Worm (Caenorhabditis elegans) whole organism, young adult: ENCODE measurements around the gene C50B8.5.

ENCODE experiments used
- D2030.7 ChIP-seq: fragments of 200-800 bp; sonication (Bioruptor generic); IDR thresholded peaks from 2 replicates; pipeline ENCODE4 v1.3.6; 2022; ENCODE audit warnings: missing genetic modification reagents, missing genetic modification characterization, missing compliant biosample characterization
- F10E7.11 ChIP-seq: sonication (generic microtip); optimal IDR thresholded peaks from 2 replicates; lab custom pipeline; 2017; ENCODE audit warnings: mild to moderate bottlenecking, missing genetic modification characterization, moderate library complexity, missing compliant biosample characterization
- F23B12.7 ChIP-seq: sonication (generic microtip); optimal IDR thresholded peaks from 2 replicates; lab custom pipeline; 2017; ENCODE audit warnings: missing genetic modification characterization, mild to moderate bottlenecking, missing compliant biosample characterization, antibody characterized with exemption, moderate library complexity; ENCODE audit not compliant: insufficient read depth
- F39B2.1 ChIP-seq: fragments of 200-800 bp; sonication (Bioruptor generic); IDR thresholded peaks from 2 replicates; pipeline ENCODE4 v1.3.6; 2022; ENCODE audit warnings: missing genetic modification reagents, missing genetic modification characterization, missing compliant biosample characterization
- F49E8.2 ChIP-seq: sonication (generic microtip); optimal IDR thresholded peaks from 3 replicates; lab custom pipeline; 2017; ENCODE audit warnings: missing genetic modification characterization, mild to moderate bottlenecking, missing compliant biosample characterization, antibody characterized with exemption, moderate library complexity; ENCODE audit not compliant: insufficient read depth
- F52B5.7 ChIP-seq: sonication (generic microtip); optimal IDR thresholded peaks from 2 replicates; lab custom pipeline; 2016; ENCODE audit warnings: mild to moderate bottlenecking, missing genetic modification characterization, missing compliant biosample characterization
- K11D2.4 ChIP-seq: fragments of 200-800 bp; sonication (Bioruptor generic); IDR thresholded peaks from 2 replicates; pipeline ENCODE4 v1.3.6; 2022; ENCODE audit warnings: missing genetic modification reagents, missing genetic modification characterization, missing compliant biosample characterization
- T26A5.8 ChIP-seq: sonication (generic microtip); optimal IDR thresholded peaks from 2 replicates; lab custom pipeline; 2016; ENCODE audit warnings: missing genetic modification characterization, missing compliant biosample characterization
- Y53F4B.3 ChIP-seq: fragments of 200-800 bp; sonication (Bioruptor generic); IDR thresholded peaks from 2 replicates; pipeline ENCODE4 v1.3.6; 2022; ENCODE audit warnings: missing genetic modification reagents, missing genetic modification characterization, missing compliant biosample characterization
- attf-6 ChIP-seq: fragments of 200-800 bp; sonication (Bioruptor generic); IDR thresholded peaks from 2 replicates; pipeline ENCODE4 v1.3.6; 2022; ENCODE audit warnings: missing genetic modification reagents, missing genetic modification characterization, missing compliant biosample characterization
- die-1 ChIP-seq: sonication (generic microtip); optimal IDR thresholded peaks from 2 replicates; lab custom pipeline; 2016; ENCODE audit warnings: missing genotype, mild to moderate bottlenecking, missing genetic modification characterization, missing compliant biosample characterization
- fkh-3 ChIP-seq: sonication (generic microtip); optimal IDR thresholded peaks from 2 replicates; lab custom pipeline; 2016; ENCODE audit warnings: mild to moderate bottlenecking, missing genetic modification characterization, missing compliant biosample characterization
- gei-17 ChIP-seq: fragments of 200-800 bp; sonication (Bioruptor generic); optimal IDR thresholded peaks from 2 replicates; lab custom pipeline; 2018; ENCODE audit warnings: mild to moderate bottlenecking, missing genetic modification characterization, missing compliant biosample characterization
- hlh-12 ChIP-seq: sonication (generic microtip); optimal IDR thresholded peaks from 2 replicates; lab custom pipeline; 2016; ENCODE audit warnings: missing genetic modification characterization, missing compliant biosample characterization
- hmg-1.2 ChIP-seq: fragments of 200-800 bp; sonication (Bioruptor generic); IDR thresholded peaks from 2 replicates; pipeline ENCODE4 v1.3.6; 2022; ENCODE audit warnings: missing genetic modification reagents, missing genetic modification characterization, missing compliant biosample characterization
- let-607 ChIP-seq, 2 experiments: fragments of 200-800 bp in 1 of 2; sonication (Bioruptor generic) in 1 of 2; sonication (generic microtip) in 1 of 2; optimal IDR thresholded peaks; 2 replicates each; lab custom pipeline; 2016 to 2018; ENCODE audit warnings: mild to moderate bottlenecking in 2 of 2, missing compliant biosample characterization in 2 of 2, missing genetic modification characterization in 2 of 2, moderate library complexity in 2 of 2, missing genotype in 1 of 2
- madf-3 ChIP-seq: fragments of 200-800 bp; sonication (Bioruptor generic); IDR thresholded peaks from 2 replicates; pipeline ENCODE4 v1.3.6; 2022; ENCODE audit warnings: missing genetic modification reagents, missing genetic modification characterization, missing compliant biosample characterization
- mes-4 ChIP-seq: sonication (generic microtip); optimal IDR thresholded peaks from 2 replicates; lab custom pipeline; 2016; ENCODE audit warnings: missing genotype, missing genetic modification characterization, missing compliant biosample characterization
- nfyb-1 ChIP-seq: fragments of 200-800 bp; sonication (Bioruptor generic); IDR thresholded peaks from 2 replicates; pipeline ENCODE4 v1.3.6; 2022; ENCODE audit warnings: missing genetic modification reagents, missing genetic modification characterization, missing compliant biosample characterization
- repo-1 ChIP-seq: sonication (generic microtip); optimal IDR thresholded peaks from 2 replicates; lab custom pipeline; 2017; ENCODE audit warnings: mild to moderate bottlenecking, missing genetic modification characterization, missing compliant biosample characterization
- rpc-1 ChIP-seq, 2 experiments: fragments of 150-350 bp in 1 of 2; sonication (generic microtip) in 1 of 2; optimal IDR thresholded peaks; 2 replicates each; lab custom pipeline; 2014 to 2018; ENCODE audit warnings: missing biosample characterization in 1 of 2, missing genetic modification characterization in 1 of 2, missing genetic modification reagents in 1 of 2, missing genotype in 1 of 2
- sdz-38 ChIP-seq: sonication (generic microtip); optimal IDR thresholded peaks from 2 replicates; lab custom pipeline; 2016; ENCODE audit warnings: missing genotype, missing genetic modification characterization, missing compliant biosample characterization
- snpc-1.3 ChIP-seq: sonication (generic microtip); optimal IDR thresholded peaks from 2 replicates; lab custom pipeline; 2017; ENCODE audit warnings: missing genetic modification characterization, mild to moderate bottlenecking, missing compliant biosample characterization, antibody characterized with exemption, moderate library complexity, missing genotype, missing genetic modification reagents; ENCODE audit not compliant: insufficient read depth
- snpc-3.4 ChIP-seq: sonication (generic microtip); optimal IDR thresholded peaks from 2 replicates; lab custom pipeline; 2017; ENCODE audit warnings: missing genetic modification characterization, mild to moderate bottlenecking, missing compliant biosample characterization, antibody characterized with exemption, moderate library complexity, missing genotype, missing genetic modification reagents
- snpc-4 ChIP-seq, 5 experiments: fragments of 150-350 bp in 1 of 5; sonication (generic microtip) in 4 of 5; optimal IDR thresholded peaks; 2 replicates each; lab custom pipeline; 2014 to 2018; ENCODE audit warnings: missing genetic modification characterization in 5 of 5, missing biosample characterization in 3 of 5, antibody characterized with exemption in 2 of 5, mild to moderate bottlenecking in 2 of 5, missing compliant biosample characterization in 2 of 5, missing genotype in 2 of 5, moderate library complexity in 2 of 5, missing genetic modification reagents in 1 of 5
- somi-1 ChIP-seq: fragments of 200-800 bp; sonication (Bioruptor generic); optimal IDR thresholded peaks from 2 replicates; lab custom pipeline; 2018; ENCODE audit warnings: mild to moderate bottlenecking, missing genetic modification characterization, missing compliant biosample characterization
- sptf-2 ChIP-seq: fragments of 200-800 bp; sonication (Bioruptor generic); optimal IDR thresholded peaks from 2 replicates; lab custom pipeline; 2018; ENCODE audit warnings: mild to moderate bottlenecking, missing genetic modification characterization, missing compliant biosample characterization
- tbx-9 ChIP-seq: sonication (generic microtip); optimal IDR thresholded peaks from 2 replicates; lab custom pipeline; 2016; ENCODE audit warnings: borderline replicate concordance, missing genetic modification characterization, inconsistent platforms, missing compliant biosample characterization
- tlf-1 ChIP-seq: fragments of 200-800 bp; sonication (Bioruptor generic); optimal IDR thresholded peaks from 2 replicates; lab custom pipeline; 2018; ENCODE audit warnings: mild to moderate bottlenecking, missing genetic modification characterization, missing compliant biosample characterization
- unc-130 ChIP-seq: sonication (generic microtip); optimal IDR thresholded peaks from 2 replicates; lab custom pipeline; 2016; ENCODE audit warnings: missing genetic modification reagents, missing genetic modification characterization, missing compliant biosample characterization
- zim-3 ChIP-seq: sonication (generic microtip); optimal IDR thresholded peaks from 2 replicates; lab custom pipeline; 2017; ENCODE audit warnings: mild to moderate bottlenecking, missing genetic modification characterization, moderate library complexity, missing compliant biosample characterization

C50B8.5 gene

DNA sequence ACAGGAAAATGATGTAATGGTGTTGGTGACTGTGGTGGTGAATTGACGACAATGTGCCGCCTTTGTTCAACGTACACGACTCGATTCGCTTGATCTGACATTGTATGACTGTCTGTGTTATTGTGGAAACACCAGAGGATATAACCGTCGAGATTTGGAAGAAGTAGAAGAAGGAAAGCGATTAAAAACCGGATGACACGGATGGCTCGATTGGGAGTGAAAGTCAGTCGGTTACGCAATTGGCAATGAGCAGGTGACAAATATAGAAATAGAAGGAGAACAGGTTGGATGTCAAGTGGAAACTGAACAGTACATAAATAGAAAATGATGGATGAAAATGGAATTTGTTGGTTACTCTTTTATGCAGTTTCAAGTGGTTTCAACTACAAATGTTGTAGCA lies 20.1 kb downstream of the C50B8.5 start, which contains the start of gene rdy-2 (continued):
- TF ChIP-seq snpc-4 (GFP tag; optimal IDR thresholded peaks at IDR 0.05; lab: Kevin White, UChicago) (no peak), snpc-4 (tag; optimal IDR thresholded peaks at IDR 0.05; lab: Kevin White, UChicago) (no peak), sptf-2 (GFP tag; lab: Kevin White, UChicago) (no peak), F10E7.11 (no peak), F52B5.7 (tag; lab: Kevin White, UChicago) (no peak)

DNA sequence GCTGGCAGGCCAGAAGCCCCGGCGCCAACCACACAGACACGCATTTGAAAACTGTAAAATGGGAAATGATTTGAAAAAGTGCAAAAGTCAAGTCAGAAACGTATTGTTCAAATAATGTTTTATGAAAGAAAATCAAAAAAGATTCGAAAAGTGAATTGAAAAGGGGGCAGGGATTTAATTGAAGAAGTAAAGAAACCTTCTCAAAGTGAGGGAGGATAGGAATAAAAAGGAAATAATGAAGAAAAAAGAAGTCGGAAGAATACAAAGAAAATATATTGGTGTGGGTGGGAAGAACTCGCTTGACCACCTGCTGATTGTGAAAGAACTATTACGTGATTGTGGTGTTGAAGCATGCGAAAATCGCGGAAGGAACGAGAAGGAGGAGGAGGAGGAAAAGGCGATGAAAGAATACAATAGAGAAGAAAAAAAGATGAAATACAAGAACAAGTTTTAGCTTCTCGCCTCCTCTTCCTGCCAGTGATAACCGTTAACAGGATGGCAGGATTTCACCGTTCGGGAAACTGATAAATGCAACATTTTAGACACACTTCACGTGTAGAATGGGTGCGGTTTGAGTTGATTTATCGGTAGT lies 26.0 kb downstream of the C50B8.5 start, which contains the start of gene fmo-4:
TSS of gene fmo-4 (minus strand) at position 51 of the 592 bp plus-strand sequence.
- TF ChIP-seq snpc-4 (GFP tag; optimal IDR thresholded peaks at IDR 0.05; lab: Kevin White, UChicago) (no peak), snpc-4 (tag; optimal IDR thresholded peaks at IDR 0.05; lab: Kevin White, UChicago) (no peak), zim-3 (no peak), attf-6 (GFP tag; lab: Robert Waterston, UW) (no peak), tbx-9 (tag; lab: Kevin White, UChicago) (no peak), rpc-1 (optimal IDR thresholded peaks at IDR 0.05; lab: Kevin White, UChicago) (no peak), rpc-1 (tag; optimal IDR thresholded peaks at IDR 0.05; lab: Kevin White, UChicago) (no peak), fkh-3 (tag; lab: Kevin White, UChicago) (no peak), D2030.7 (GFP tag; lab: Robert Waterston, UW) (no peak), nfyb-1 (GFP tag; lab: Robert Waterston, UW) (no peak), F49E8.2 (tag; lab: Kevin White, UChicago) (no peak), F52B5.7 (tag; lab: Kevin White, UChicago) (no peak), mes-4 (tag; lab: Kevin White, UChicago) (no peak), sdz-38 (tag; lab: Kevin White, UChicago) (no peak), madf-3 (GFP tag; lab: Robert Waterston, UW) (no peak), let-607 (tag; optimal IDR thresholded peaks at IDR 0.05; lab: Kevin White, UChicago) (no peak), F39B2.1 (no peak), T26A5.8 (no peak), snpc-1.3 (tag; lab: Kevin White, UChicago) (no peak), Y53F4B.3 (no peak), unc-130 (GFP tag; lab: Kevin White, UChicago) (no peak)

- no peak for TF ChIP-seq F23B12.7 (tag; lab: Kevin White, UChicago)
- peak; percentile 30 for TF ChIP-seq somi-1 (GFP tag; lab: Kevin White, UChicago)
Observed at ce11 chrV:13608486-13608885, 27.7 kb downstream of the C50B8.5 start.

DNA sequence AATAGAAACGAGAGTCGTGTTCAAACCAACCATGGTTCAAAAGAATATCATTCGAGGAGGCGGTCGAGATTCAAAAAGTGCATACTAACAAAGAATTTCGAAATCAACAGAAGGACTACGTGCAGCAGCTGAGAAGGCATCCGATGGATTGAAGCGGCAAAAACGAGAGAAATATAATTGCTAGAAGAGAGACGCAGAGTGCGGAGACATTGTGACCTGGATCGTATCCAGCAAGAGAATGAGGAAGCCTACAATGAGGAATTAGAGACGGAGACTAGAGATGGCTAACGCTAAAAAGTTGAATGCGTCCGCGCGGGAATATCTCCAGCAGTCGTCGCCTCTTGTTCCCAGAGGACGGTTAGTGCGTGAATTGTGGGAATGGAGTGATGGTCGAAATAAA lies 29.0 kb downstream of the C50B8.5 start:
- TF ChIP-seq tlf-1 (no peak), die-1 (tag; lab: Kevin White, UChicago) (no peak), hmg-1.2 (GFP tag; lab: Robert Waterston, UW) (peak; percentile 63), rpc-1 (optimal IDR thresholded peaks at IDR 0.05; lab: Kevin White, UChicago) (no peak), rpc-1 (tag; optimal IDR thresholded peaks at IDR 0.05; lab: Kevin White, UChicago) (no peak), gei-17 (no peak)

DNA sequence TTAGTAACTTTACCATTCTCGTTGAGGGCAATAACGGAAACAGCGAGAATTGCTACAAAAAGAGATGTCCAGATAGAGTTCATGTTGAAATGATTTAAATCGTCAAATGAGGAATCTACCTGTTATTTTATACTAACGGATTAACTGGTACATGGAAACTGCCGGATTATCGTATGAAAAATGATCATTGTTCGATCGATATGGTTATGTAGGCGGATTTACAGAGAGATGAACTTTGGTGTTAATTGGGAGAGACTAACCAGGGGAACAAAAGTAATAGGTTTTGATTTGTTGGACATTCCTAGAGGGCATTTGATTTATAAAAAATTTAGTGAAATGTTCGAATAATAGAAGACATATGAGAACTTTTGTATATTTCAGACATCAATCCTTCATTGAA lies 31.0 kb downstream of the C50B8.5 start, which contains the start of gene spig-9:
TSS of gene spig-9 (minus strand) at position 101 of the 400 bp plus-strand sequence.
- no peak for TF ChIP-seq K11D2.4
- TF ChIP-seq snpc-3.4 (tag; lab: Kevin White, UChicago) = no peak
- TF ChIP-seq repo-1 (tag; lab: Kevin White, UChicago) = no peak
- no peak for TF ChIP-seq hlh-12 (tag; lab: Kevin White, UChicago)
